Fruit fly (Drosophila melanogaster) whole organism, embryonic: Measurements from ENCODE around the gene Ccn.

Experiments
- Atf3 ChIP-seq: fragments of 200-800 bp; sonication (Bioruptor generic); optimal IDR thresholded peaks from 3 replicates; lab custom pipeline; 2016; ENCODE audit warnings: missing biosample characterization, missing genetic modification characterization
- B-H2 ChIP-seq: fragments of 200-800 bp; sonication (Bioruptor generic); optimal IDR thresholded peaks from 2 replicates; lab custom pipeline; 2018; ENCODE audit warnings: missing biosample characterization, mild to moderate bottlenecking, missing genetic modification characterization
- CG11247 ChIP-seq: fragments of 200-800 bp; sonication (Bioruptor generic); IDR thresholded peaks from 2 replicates; pipeline ENCODE4 v1.3.6; 2022; ENCODE audit warnings: missing biosample characterization, missing genetic modification characterization
- CG12155 ChIP-seq: fragments of 200-800 bp; sonication (Bioruptor generic); optimal IDR thresholded peaks from 3 replicates; lab custom pipeline; 2016; ENCODE audit warnings: missing biosample characterization, missing genetic modification characterization
- CG12299 ChIP-seq: fragments of 200-800 bp; sonication (Bioruptor generic); optimal IDR thresholded peaks from 2 replicates; lab custom pipeline; 2018; ENCODE audit warnings: missing biosample characterization, mild to moderate bottlenecking, missing genetic modification characterization
- CG16813 ChIP-seq: fragments of 200-800 bp; sonication (Bioruptor generic); IDR thresholded peaks from 3 replicates; pipeline ENCODE4 v1.3.6; 2022; ENCODE audit warnings: missing biosample characterization, missing genetic modification characterization; ENCODE audit not compliant: partially characterized antibody
- CG17568 ChIP-seq: fragments of 200-800 bp; sonication (Bioruptor generic); optimal IDR thresholded peaks from 2 replicates; lab custom pipeline; 2018; ENCODE audit warnings: missing biosample characterization, mild to moderate bottlenecking, missing genetic modification characterization, moderate library complexity
- CG17802 ChIP-seq: fragments of 200-800 bp; sonication (Bioruptor generic); optimal IDR thresholded peaks from 2 replicates; lab custom pipeline; 2018; ENCODE audit warnings: missing biosample characterization, mild to moderate bottlenecking, missing genetic modification characterization, moderate library complexity
- CG18011 ChIP-seq: fragments of 200-800 bp; sonication (Bioruptor generic); optimal IDR thresholded peaks from 2 replicates; lab custom pipeline; 2017; ENCODE audit warnings: missing biosample characterization, missing genetic modification characterization, mild to moderate bottlenecking, moderate library complexity, missing genotype
- CG30020 ChIP-seq: fragments of 200-800 bp; optimal IDR thresholded peaks from 2 replicates; lab custom pipeline; 2019; ENCODE audit warnings: missing biosample characterization, mild to moderate bottlenecking, missing genetic modification characterization, moderate library complexity
- CG3065 ChIP-seq: fragments of 200-800 bp; sonication (Bioruptor generic); optimal IDR thresholded peaks from 2 replicates; lab custom pipeline; 2016; ENCODE audit warnings: missing biosample characterization, missing genetic modification characterization
- CG3838 ChIP-seq: fragments of 200-800 bp; sonication (Bioruptor generic); optimal IDR thresholded peaks from 3 replicates; lab custom pipeline; 2016; ENCODE audit warnings: missing biosample characterization, missing genetic modification characterization
- CG4707 ChIP-seq: fragments of 200-800 bp; sonication (Bioruptor generic); optimal IDR thresholded peaks from 2 replicates; lab custom pipeline; 2018; ENCODE audit warnings: missing biosample characterization, mild to moderate bottlenecking, missing genetic modification characterization, moderate library complexity
- CG6254 ChIP-seq: fragments of 200-800 bp; sonication (Bioruptor generic); optimal IDR thresholded peaks from 3 replicates; lab custom pipeline; 2017; ENCODE audit warnings: mild to moderate bottlenecking, missing biosample characterization, missing genetic modification reagents, missing genetic modification characterization
- CG7839 ChIP-seq: fragments of 200-800 bp; sonication (Bioruptor generic); optimal IDR thresholded peaks from 3 replicates; lab custom pipeline; 2018; ENCODE audit warnings: missing biosample characterization, mild to moderate bottlenecking, missing genetic modification characterization, moderate library complexity
- CG8359 ChIP-seq: fragments of 200-800 bp; sonication (Bioruptor generic); optimal IDR thresholded peaks from 2 replicates; lab custom pipeline; 2017; ENCODE audit warnings: missing biosample characterization, mild to moderate bottlenecking, missing genetic modification characterization, borderline replicate concordance
- CHES-1-like ChIP-seq: fragments of 200-800 bp; sonication (Bioruptor generic); optimal IDR thresholded peaks from 2 replicates; lab custom pipeline; 2016; ENCODE audit warnings: missing biosample characterization, missing genetic modification characterization
- CkIIα-i1 ChIP-seq: fragments of 200-800 bp; sonication (Bioruptor generic); IDR thresholded peaks from 2 replicates; pipeline ENCODE4 v1.3.6; 2022; ENCODE audit warnings: missing biosample characterization, missing genetic modification characterization
- CoRest ChIP-seq: fragments of 200-800 bp; sonication (Bioruptor generic); optimal IDR thresholded peaks from 3 replicates; lab custom pipeline; 2018; ENCODE audit warnings: missing biosample characterization, mild to moderate bottlenecking, missing genetic modification characterization, moderate library complexity
- Dfd ChIP-seq, 2 experiments: fragments of >200 bp; optimal IDR thresholded peaks; 2 replicates each; lab custom pipeline; 2017; ENCODE audit warnings: missing biosample characterization in 2 of 2, missing genetic modification characterization in 2 of 2
- E2f2 ChIP-seq: fragments of 200-800 bp; sonication (Bioruptor generic); IDR thresholded peaks from 2 replicates; pipeline ENCODE4 v1.3.6; 2022; ENCODE audit warnings: missing biosample characterization, missing genetic modification characterization
- NC2α ChIP-seq: fragments of 200-800 bp; sonication (Bioruptor generic); optimal IDR thresholded peaks from 2 replicates; lab custom pipeline; 2016; ENCODE audit warnings: missing biosample characterization, missing genetic modification characterization
- Oaz ChIP-seq: fragments of 200-800 bp; sonication (Bioruptor generic); IDR thresholded peaks from 2 replicates; pipeline ENCODE4 v1.3.6; 2022; ENCODE audit warnings: missing biosample characterization, missing genetic modification characterization
- Sox102F ChIP-seq: fragments of 200-800 bp; sonication (Bioruptor generic); optimal IDR thresholded peaks from 2 replicates; lab custom pipeline; 2018; ENCODE audit warnings: missing biosample characterization, mild to moderate bottlenecking, missing genetic modification characterization, moderate library complexity
- TFAM ChIP-seq: fragments of 200-800 bp; sonication (Bioruptor generic); optimal IDR thresholded peaks from 2 replicates; lab custom pipeline; 2017; ENCODE audit warnings: missing biosample characterization, missing genetic modification characterization, inconsistent platforms
- bigmax ChIP-seq: fragments of 200-800 bp; sonication (Bioruptor generic); optimal IDR thresholded peaks from 2 replicates; lab custom pipeline; 2018; ENCODE audit warnings: missing biosample characterization, mild to moderate bottlenecking, missing genetic modification characterization
- br ChIP-seq: fragments of >200 bp; optimal IDR thresholded peaks from 2 replicates; lab custom pipeline; 2017
- crol ChIP-seq: fragments of 200-800 bp; sonication (Bioruptor generic); IDR thresholded peaks from 2 replicates; pipeline ENCODE4 v1.3.6; 2022; ENCODE audit warnings: missing biosample characterization, missing genetic modification characterization
- dan ChIP-seq: fragments of 200-800 bp; sonication (Bioruptor generic); IDR thresholded peaks from 2 replicates; pipeline ENCODE4 v1.3.6; 2022; ENCODE audit warnings: missing biosample characterization, missing genetic modification characterization
- hb ChIP-seq: fragments of 200-800 bp; sonication (Bioruptor generic); IDR thresholded peaks from 3 replicates; pipeline ENCODE4 v1.3.6; 2022; ENCODE audit warnings: missing biosample characterization, missing genetic modification characterization; ENCODE audit not compliant: partially characterized antibody
- hkb ChIP-seq, 2 experiments: fragments of 200-800 bp in 1 of 2; fragments of >200 bp in 1 of 2; sonication (Bioruptor generic) in 1 of 2; IDR thresholded peaks in 1 of 2; optimal IDR thresholded peaks in 1 of 2; 2 replicates each; pipeline versions ENCODE4 v1.3.6 to Lab custom; 2017 to 2022; ENCODE audit warnings: missing biosample characterization in 1 of 2, missing genetic modification characterization in 1 of 2
- hth ChIP-seq: fragments of >200 bp; optimal IDR thresholded peaks from 2 replicates; lab custom pipeline; 2017; ENCODE audit warnings: inconsistent platforms
- inv ChIP-seq: fragments of 200-800 bp; sonication (Bioruptor generic); IDR thresholded peaks from 2 replicates; pipeline ENCODE4 v1.3.6; 2022; ENCODE audit warnings: missing biosample characterization, missing genetic modification characterization; ENCODE audit not compliant: partially characterized antibody
- jigr1 ChIP-seq: fragments of 200-800 bp; sonication (Bioruptor generic); IDR thresholded peaks from 3 replicates; pipeline ENCODE4 v1.3.6; 2022; ENCODE audit warnings: missing biosample characterization, missing genetic modification characterization
- lola ChIP-seq, 3 experiments: fragments of >200 bp in 2 of 3; fragments of 200-800 bp in 1 of 3; sonication (Bioruptor generic) in 1 of 3; optimal IDR thresholded peaks; 2 replicates each; lab custom pipeline; 2017 to 2019; ENCODE audit warnings: missing biosample characterization in 3 of 3, missing genetic modification characterization in 3 of 3, mild to moderate bottlenecking in 1 of 3, moderate library complexity in 1 of 3
- mld ChIP-seq: fragments of 200-800 bp; sonication (Bioruptor generic); IDR thresholded peaks from 3 replicates; pipeline ENCODE4 v1.3.6; 2022; ENCODE audit warnings: missing biosample characterization, missing genetic modification characterization; ENCODE audit not compliant: partially characterized antibody
- nom ChIP-seq: fragments of 200-800 bp; sonication (Bioruptor generic); optimal IDR thresholded peaks from 2 replicates; lab custom pipeline; 2017; ENCODE audit warnings: missing biosample characterization, missing genetic modification characterization, mild to moderate bottlenecking, moderate library complexity, missing genetic modification reagents
- oc ChIP-seq: fragments of 200-800 bp; sonication (Bioruptor generic); optimal IDR thresholded peaks from 2 replicates; lab custom pipeline; 2018; ENCODE audit warnings: missing biosample characterization, mild to moderate bottlenecking, missing genetic modification characterization, moderate library complexity
- peb ChIP-seq: fragments of 200-800 bp; sonication (Bioruptor generic); IDR thresholded peaks from 2 replicates; pipeline ENCODE4 v1.3.6; 2022; ENCODE audit warnings: missing biosample characterization, missing genetic modification characterization
- phol ChIP-seq: fragments of 200-800 bp; sonication (Bioruptor generic); optimal IDR thresholded peaks from 3 replicates; lab custom pipeline; 2018; ENCODE audit warnings: missing biosample characterization, mild to moderate bottlenecking, missing genetic modification characterization, moderate library complexity
- pum ChIP-seq: fragments of 200-800 bp; sonication (Bioruptor generic); optimal IDR thresholded peaks from 2 replicates; lab custom pipeline; 2016; ENCODE audit warnings: missing biosample characterization, missing genetic modification characterization
- sens ChIP-seq: fragments of 200-800 bp; sonication (Bioruptor generic); peaks from one replicate; lab custom pipeline; 2016; ENCODE audit warnings: missing biosample characterization, missing genetic modification characterization
- seq ChIP-seq: fragments of 200-800 bp; sonication (Bioruptor generic); IDR thresholded peaks from 2 replicates; pipeline ENCODE4 v1.3.6; 2022; ENCODE audit warnings: missing biosample characterization, missing genetic modification characterization
- sima ChIP-seq: fragments of 200-800 bp; sonication (Bioruptor generic); optimal IDR thresholded peaks from 2 replicates; lab custom pipeline; 2016; ENCODE audit warnings: missing biosample characterization, missing genetic modification characterization
- tio ChIP-seq: fragments of 200-800 bp; sonication (Bioruptor generic); optimal IDR thresholded peaks from 2 replicates; lab custom pipeline; 2017; ENCODE audit warnings: missing biosample characterization, missing genetic modification characterization, inconsistent platforms
- trem ChIP-seq: fragments of 200-800 bp; optimal IDR thresholded peaks from 3 replicates; lab custom pipeline; 2019; ENCODE audit warnings: missing biosample characterization, mild to moderate bottlenecking, missing genetic modification characterization, moderate library complexity
- wek ChIP-seq: fragments of 200-800 bp; sonication (Bioruptor generic); optimal IDR thresholded peaks from 3 replicates; lab custom pipeline; 2018; ENCODE audit warnings: missing biosample characterization, mild to moderate bottlenecking, missing genetic modification characterization, moderate library complexity
- zen2 ChIP-seq: fragments of 200-800 bp; sonication (Bioruptor generic); IDR thresholded peaks from 3 replicates; pipeline ENCODE4 v1.3.6; 2022; ENCODE audit warnings: missing biosample characterization, missing genetic modification characterization; ENCODE audit not compliant: partially characterized antibody
- zf30C ChIP-seq: fragments of 200-800 bp; sonication (Bioruptor generic); optimal IDR thresholded peaks from 3 replicates; lab custom pipeline; 2018; ENCODE audit warnings: missing biosample characterization, mild to moderate bottlenecking, missing genetic modification characterization
- zfh1 ChIP-seq: fragments of 200-800 bp; sonication (Bioruptor generic); IDR thresholded peaks from 3 replicates; pipeline ENCODE4 v1.3.6; 2022; ENCODE audit warnings: missing biosample characterization, missing genetic modification characterization

Gene Ccn

dm6 chr3L:17656716-17657395 lies 33.0 kb upstream of the Ccn start (continued):
- TF ChIP-seq CG3838 (GFP tag; lab: Kevin White, UChicago) (no peak), hth (lab: Kevin White, UChicago) (no peak), wek (GFP tag; lab: Kevin White, UChicago) (no peak), Oaz (GFP tag; lab: Robert Waterston, UW) (no peak), pum (GFP tag; lab: Kevin White, UChicago) (no peak), CG18011 (GFP tag; lab: Kevin White, UChicago) (no peak), seq (0 out of 2 replicates have a peak, but pooled peaks have one; percentile 39), CG8359 (GFP tag; lab: Kevin White, UChicago) (peak; percentile 29), br (lab: Kevin White, UChicago) (no peak), crol (GFP tag; lab: Robert Waterston, UW) (no peak), jigr1 (GFP tag; lab: Robert Waterston, UW) (no peak), oc (peak; percentile 58), hkb (optimal IDR thresholded peaks at IDR 0.05; lab: Kevin White, UChicago) (no peak), hkb (GFP tag; IDR thresholded peaks at IDR 0.05; lab: Robert Waterston, UW) (no peak), CG12155 (GFP tag; lab: Kevin White, UChicago) (no peak), hb (no peak), Sox102F (peak; percentile 48), phol (no peak), CG17802 (tag; lab: Kevin White, UChicago) (no peak), Dfd (GFP tag; optimal IDR thresholded peaks at IDR 0.05; lab: Kevin White, UChicago) (no peak), CG3065 (GFP tag; lab: Kevin White, UChicago) (no peak), inv (no peak), Atf3 (no peak), CG11247 (GFP tag; lab: Robert Waterston, UW) (no peak), NC2α (GFP tag; lab: Kevin White, UChicago) (no peak), CoRest (tag; lab: Kevin White, UChicago) (no peak), CG6254 (GFP tag; lab: Kevin White, UChicago) (no peak), CG4707 (peak; percentile 62), CG12299 (tag; lab: Kevin White, UChicago) (peak; percentile 5), zf30C (GFP tag; lab: Kevin White, UChicago) (no peak), tio (GFP tag; lab: Kevin White, UChicago) (no peak), mld (GFP tag; lab: Robert Waterston, UW) (no peak), E2f2 (no peak), zfh1 (GFP tag; lab: Robert Waterston, UW) (no peak), dan (no peak), CG16813 (GFP tag; lab: Robert Waterston, UW) (no peak), peb (GFP tag; lab: Robert Waterston, UW) (no peak), B-H2 (no peak), TFAM (no peak), bigmax (GFP tag; lab: Kevin White, UChicago) (no peak), CHES-1-like (GFP tag; lab: Kevin White, UChicago) (no peak), trem (no peak), CG17568 (no peak), nom (GFP tag; lab: Kevin White, UChicago) (no peak), sima (no peak), zen2 (GFP tag; lab: Robert Waterston, UW) (no peak), CG30020 (no peak), sens (GFP tag; lab: Kevin White, UChicago) (peak; percentile 86), CG7839 (peak; percentile 1), CkIIα-i1 (GFP tag; lab: Robert Waterston, UW) (no peak), lola (GFP tag; optimal IDR thresholded peaks at IDR 0.05; lab: Kevin White, UChicago) (no peak)
